Fruit fly (Drosophila melanogaster) whole organism, prepupa: Measurements from ENCODE around the gene Rlb1.
A peak's percentile ranks its signal among the peaks of the same experiment; 100 is the strongest.

ENCODE experiments used
- CG10669 ChIP-seq: fragments of 200-800 bp; sonication (Bioruptor generic); optimal IDR thresholded peaks from 3 replicates; lab custom pipeline; 2018; ENCODE audit warnings: missing biosample characterization, mild to moderate bottlenecking, missing genetic modification characterization, moderate library complexity
- CG15336 ChIP-seq: fragments of 200-800 bp; sonication (Bioruptor generic); IDR thresholded peaks from 2 replicates; pipeline ENCODE4 v1.3.6; 2022; ENCODE audit warnings: missing biosample characterization, missing genetic modification characterization
- CG34406 ChIP-seq: fragments of 200-800 bp; sonication (Bioruptor generic); optimal IDR thresholded peaks from 3 replicates; lab custom pipeline; 2016; ENCODE audit warnings: missing biosample characterization, missing genetic modification characterization
- CG6163 ChIP-seq: fragments of 200-800 bp; sonication (Bioruptor generic); IDR thresholded peaks from 3 replicates; pipeline ENCODE4 v1.3.6; 2022; ENCODE audit warnings: missing biosample characterization, missing genetic modification characterization
- Eip78C ChIP-seq: fragments of 200-800 bp; sonication (Bioruptor generic); peaks from one replicate; lab custom pipeline; 2016; ENCODE audit warnings: missing biosample characterization, missing genetic modification characterization
- Lpt ChIP-seq: fragments of 200-800 bp; sonication (Bioruptor generic); optimal IDR thresholded peaks from 3 replicates; lab custom pipeline; 2016; ENCODE audit warnings: missing biosample characterization, missing genetic modification characterization
- OdsH ChIP-seq: fragments of 200-800 bp; sonication (Bioruptor generic); optimal IDR thresholded peaks from 3 replicates; lab custom pipeline; 2016; ENCODE audit warnings: missing biosample characterization, missing genetic modification characterization
- Sox102F ChIP-seq: fragments of 200-800 bp; sonication (Bioruptor generic); optimal IDR thresholded peaks from 2 replicates; lab custom pipeline; 2016; ENCODE audit warnings: missing biosample characterization, mild to moderate bottlenecking, missing genetic modification characterization
- Sox14 ChIP-seq: fragments of 200-800 bp; sonication (Bioruptor generic); optimal IDR thresholded peaks from 3 replicates; lab custom pipeline; 2016; ENCODE audit warnings: missing biosample characterization, missing genetic modification characterization
- Sox15 ChIP-seq: fragments of 200-800 bp; sonication (Bioruptor generic); optimal IDR thresholded peaks from 3 replicates; lab custom pipeline; 2016; ENCODE audit warnings: missing biosample characterization, missing genetic modification characterization
- fd59A ChIP-seq: fragments of 200-800 bp; sonication (Bioruptor generic); optimal IDR thresholded peaks from 2 replicates; lab custom pipeline; 2017; ENCODE audit warnings: missing biosample characterization, mild to moderate bottlenecking, missing genetic modification characterization, missing genetic modification reagents
- fkh ChIP-seq: fragments of 200-800 bp; sonication (Bioruptor generic); optimal IDR thresholded peaks from 3 replicates; lab custom pipeline; 2017; ENCODE audit warnings: missing biosample characterization, mild to moderate bottlenecking, missing genetic modification characterization, moderate library complexity
- pdm3 ChIP-seq: fragments of 200-800 bp; sonication (Bioruptor generic); optimal IDR thresholded peaks from 3 replicates; lab custom pipeline; 2016; ENCODE audit warnings: missing biosample characterization, missing genetic modification characterization
- ss ChIP-seq, 2 experiments: fragments of 200-800 bp; sonication (Bioruptor generic); optimal IDR thresholded peaks; 2 replicates in 1 of 2; 3 replicates in 1 of 2; lab custom pipeline; 2017 to 2018; ENCODE audit warnings: mild to moderate bottlenecking in 2 of 2, missing biosample characterization in 2 of 2, missing genetic modification characterization in 2 of 2, moderate library complexity in 1 of 2

DNA sequence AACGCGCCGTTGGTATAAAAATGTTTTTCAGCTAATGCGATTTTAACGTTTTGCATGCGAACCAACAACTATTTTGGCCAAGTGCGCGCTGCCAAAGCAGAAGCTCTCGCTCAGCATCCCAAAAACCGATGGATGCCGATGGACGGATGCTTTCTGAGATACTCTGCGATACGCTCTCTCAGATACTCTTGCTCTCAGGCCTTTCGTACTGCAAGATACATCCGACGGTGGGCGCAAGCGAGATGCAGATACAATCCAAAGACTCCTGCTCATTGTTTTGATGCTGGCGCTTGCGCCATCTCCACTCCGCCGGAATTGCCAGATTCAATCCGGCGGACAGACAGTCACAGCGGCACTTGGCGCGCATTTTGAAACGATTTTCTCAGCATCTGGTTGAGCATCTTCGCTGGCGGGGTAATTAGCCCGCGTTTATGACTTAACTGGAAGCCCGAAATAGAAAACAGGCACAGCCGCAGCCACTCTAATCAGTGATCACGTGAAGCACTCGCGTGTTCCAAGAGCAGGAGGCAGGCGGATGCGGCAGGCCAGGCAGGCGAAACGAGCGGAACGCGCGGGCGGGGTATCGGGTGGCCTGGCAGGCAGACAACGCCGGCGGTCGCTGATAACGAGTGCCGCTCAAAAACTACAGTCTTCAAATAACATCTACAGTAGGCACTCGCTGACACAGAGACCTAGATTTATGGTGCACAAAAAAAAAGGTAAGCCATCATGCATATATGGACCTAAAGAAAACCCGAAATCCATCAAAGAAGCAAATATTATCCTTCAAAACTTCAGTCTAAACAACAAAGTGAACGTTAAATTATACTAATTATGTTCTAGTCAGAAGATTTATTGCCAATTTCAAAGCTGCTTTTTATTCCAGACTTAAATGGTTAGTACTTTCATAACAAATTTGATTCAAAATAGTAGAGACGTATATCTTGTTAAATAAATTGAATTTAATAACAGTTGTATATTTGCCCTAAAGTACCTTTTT lies 19.2 kb upstream of the Rlb1 start, which contains the start of gene CG16779:
- TF ChIP-seq fkh (GFP tag; lab: Kevin White, UChicago): peak; percentile 22
- peak; percentile 30 for TF ChIP-seq pdm3
- TF ChIP-seq OdsH (GFP tag; lab: Kevin White, UChicago): peak; percentile 41
- no peak for TF ChIP-seq CG15336 (GFP tag; lab: Robert Waterston, UW)
- TF ChIP-seq Sox14 (GFP tag; lab: Kevin White, UChicago): peak; percentile 14
- TF ChIP-seq Sox102F (GFP tag; lab: Kevin White, UChicago): peak; percentile 46
- no peak for TF ChIP-seq CG34406 (GFP tag; lab: Kevin White, UChicago)
- peak; percentile 61 for TF ChIP-seq Eip78C (GFP tag; lab: Kevin White, UChicago)
- peak in 1 of 2 experiments; percentile 4 for TF ChIP-seq ss (GFP tag; optimal IDR thresholded peaks at IDR 0.05; lab: Kevin White, UChicago)
- no peak for TF ChIP-seq CG6163 (GFP tag; lab: Robert Waterston, UW)
- TF ChIP-seq Lpt (GFP tag; lab: Kevin White, UChicago): no peak
- TF ChIP-seq Sox15 (GFP tag; lab: Kevin White, UChicago): peak; percentile 46
- peak; percentile 39 for TF ChIP-seq CG10669 (GFP tag; lab: Kevin White, UChicago)
- no peak for TF ChIP-seq fd59A (GFP tag; lab: Kevin White, UChicago)
